Fruit fly (Drosophila melanogaster) whole organism, pupa: Measurements from ENCODE around the gene Mrtf.

Source experiments
- CG10348 ChIP-seq: fragments of 200-800 bp; sonication (Bioruptor generic); IDR thresholded peaks from 2 replicates; pipeline ENCODE4 v1.3.6; 2022; ENCODE audit warnings: missing biosample characterization, missing genetic modification characterization
- CG12605 ChIP-seq: fragments of 200-800 bp; sonication (Bioruptor generic); IDR thresholded peaks from 2 replicates; pipeline ENCODE4 v1.3.6; 2022; ENCODE audit warnings: missing biosample characterization, missing genetic modification characterization
- CG13204 ChIP-seq: fragments of 200-800 bp; sonication (Bioruptor generic); optimal IDR thresholded peaks from 2 replicates; lab custom pipeline; 2018; ENCODE audit warnings: missing biosample characterization, mild to moderate bottlenecking, missing genetic modification characterization, moderate library complexity
- CG14655 ChIP-seq: fragments of 200-800 bp; sonication (Bioruptor generic); optimal IDR thresholded peaks from 3 replicates; lab custom pipeline; 2017; ENCODE audit warnings: mild to moderate bottlenecking, missing biosample characterization, missing genetic modification reagents, missing genetic modification characterization
- CG15710 ChIP-seq: fragments of 200-800 bp; sonication (Bioruptor generic); optimal IDR thresholded peaks from 2 replicates; lab custom pipeline; 2018; ENCODE audit warnings: missing biosample characterization, mild to moderate bottlenecking, missing genetic modification characterization, moderate library complexity
- CG17806 ChIP-seq: fragments of 200-800 bp; sonication (Bioruptor generic); optimal IDR thresholded peaks from 2 replicates; lab custom pipeline; 2018; ENCODE audit warnings: missing biosample characterization, mild to moderate bottlenecking, missing genetic modification characterization, moderate library complexity
- CG32121 ChIP-seq: fragments of 200-800 bp; sonication (Bioruptor generic); IDR thresholded peaks from 2 replicates; pipeline ENCODE4 v1.3.6; 2022; ENCODE audit warnings: missing biosample characterization, missing genetic modification characterization
- CG34367 ChIP-seq: fragments of 200-800 bp; sonication (Bioruptor generic); optimal IDR thresholded peaks from 2 replicates; lab custom pipeline; 2018; ENCODE audit warnings: missing biosample characterization, mild to moderate bottlenecking, missing genetic modification characterization
- CG4496 ChIP-seq: fragments of 200-800 bp; sonication (Bioruptor generic); IDR thresholded peaks from 3 replicates; pipeline ENCODE4 v1.3.6; 2022; ENCODE audit warnings: missing biosample characterization, missing genetic modification characterization
- CG8159 ChIP-seq: fragments of 200-800 bp; sonication (Bioruptor generic); optimal IDR thresholded peaks from 3 replicates; lab custom pipeline; 2018; ENCODE audit warnings: missing biosample characterization, mild to moderate bottlenecking, missing genetic modification characterization, moderate library complexity
- CG8301 ChIP-seq: fragments of 200-800 bp; sonication (Bioruptor generic); optimal IDR thresholded peaks from 2 replicates; lab custom pipeline; 2018; ENCODE audit warnings: missing biosample characterization, mild to moderate bottlenecking, missing genetic modification characterization
- CG9948 ChIP-seq: fragments of 200-800 bp; sonication (Bioruptor generic); optimal IDR thresholded peaks from 2 replicates; lab custom pipeline; 2018; ENCODE audit warnings: missing biosample characterization, mild to moderate bottlenecking, missing genetic modification characterization, moderate library complexity
- D1 ChIP-seq: fragments of 200-800 bp; sonication (Bioruptor generic); optimal IDR thresholded peaks from 2 replicates; lab custom pipeline; 2018; ENCODE audit warnings: missing biosample characterization, mild to moderate bottlenecking, missing genetic modification characterization, moderate library complexity
- EcR ChIP-seq: fragments of 200-800 bp; sonication (Bioruptor generic); optimal IDR thresholded peaks from 3 replicates; lab custom pipeline; 2019; ENCODE audit warnings: missing biosample characterization, missing genetic modification characterization, mild to moderate bottlenecking, moderate library complexity, missing genetic modification reagents
- Ets98B ChIP-seq: fragments of 200-800 bp; sonication (Bioruptor generic); IDR thresholded peaks from 2 replicates; pipeline ENCODE4 v1.3.6; 2022; ENCODE audit warnings: missing biosample characterization, missing genetic modification characterization
- Pif1A ChIP-seq: fragments of 200-800 bp; sonication (Bioruptor generic); optimal IDR thresholded peaks from 3 replicates; lab custom pipeline; 2016; ENCODE audit warnings: missing biosample characterization, missing genetic modification characterization
- Pif1B ChIP-seq: fragments of 200-800 bp; sonication (Bioruptor generic); optimal IDR thresholded peaks from 3 replicates; lab custom pipeline; 2016; ENCODE audit warnings: missing biosample characterization, missing genetic modification characterization
- Snoo ChIP-seq: fragments of 200-800 bp; sonication (Bioruptor generic); optimal IDR thresholded peaks from 3 replicates; lab custom pipeline; 2017; ENCODE audit warnings: missing biosample characterization, mild to moderate bottlenecking, missing genetic modification characterization, inconsistent platforms
- fd96Ca ChIP-seq: fragments of 200-800 bp; sonication (Bioruptor generic); IDR thresholded peaks from 3 replicates; pipeline ENCODE4 v1.3.6; 2022; ENCODE audit warnings: missing biosample characterization, missing genetic modification characterization
- gl ChIP-seq: fragments of 200-800 bp; sonication (Bioruptor generic); optimal IDR thresholded peaks from 2 replicates; lab custom pipeline; 2018; ENCODE audit warnings: missing biosample characterization, mild to moderate bottlenecking, missing genetic modification characterization
- rn ChIP-seq: fragments of 200-800 bp; sonication (Bioruptor generic); IDR thresholded peaks from 2 replicates; pipeline ENCODE4 v1.3.6; 2022; ENCODE audit warnings: missing biosample characterization, missing genetic modification characterization

The Mrtf gene

DNA sequence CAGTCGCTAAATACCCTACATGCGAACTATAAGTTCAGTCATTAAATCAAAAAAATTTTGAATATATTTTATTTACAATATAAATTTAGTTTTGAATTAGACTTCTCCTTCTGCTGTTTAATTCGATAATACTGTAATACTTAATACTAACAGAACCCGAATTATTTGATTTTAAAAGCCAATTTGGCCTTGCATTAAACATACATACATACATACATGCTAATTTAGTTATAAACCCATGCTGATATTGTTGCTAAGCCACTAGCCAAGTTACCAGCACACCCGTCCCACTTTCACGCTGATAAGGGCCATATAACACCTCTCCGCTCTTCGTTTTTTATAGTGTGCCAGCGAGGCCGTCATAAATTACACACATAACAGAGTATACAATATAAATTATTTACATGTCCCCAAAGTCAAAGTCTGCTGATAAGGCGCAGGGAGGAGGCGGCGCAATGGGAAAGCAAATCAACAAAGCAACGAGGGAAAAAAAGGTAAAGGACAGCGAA, 32.8 kb upstream of the Mrtf start:
- peak; percentile 18 for TF ChIP-seq CG9948 (tag; lab: Kevin White, UChicago)
- peak; percentile 73 for TF ChIP-seq Ets98B (GFP tag; lab: Robert Waterston, UW)
- peak; percentile 33 for TF ChIP-seq CG15710
- TF ChIP-seq CG10348 (GFP tag; lab: Robert Waterston, UW), result no peak
- peak; percentile 72 for TF ChIP-seq CG8159 (tag; lab: Kevin White, UChicago)
- no peak for TF ChIP-seq rn (GFP tag; lab: Robert Waterston, UW)
- peak; percentile 83 for TF ChIP-seq CG4496 (GFP tag; lab: Robert Waterston, UW)
- TF ChIP-seq CG8301 (tag; lab: Kevin White, UChicago), result peak; percentile 20
- TF ChIP-seq CG13204 (GFP tag; lab: Kevin White, UChicago), result peak; percentile 59
- peak; percentile 7 for TF ChIP-seq CG17806 (tag; lab: Kevin White, UChicago)
- peak; percentile 22 for TF ChIP-seq CG34367 (tag; lab: Kevin White, UChicago)
- no peak for TF ChIP-seq EcR (GFP tag; lab: Kevin White, UChicago)
- TF ChIP-seq CG14655 (GFP tag; lab: Kevin White, UChicago), result peak; percentile 63
- peak; percentile 72; the same call in 1 of the 2 replicates for TF ChIP-seq CG12605 (GFP tag; lab: Robert Waterston, UW)
- TF ChIP-seq Pif1B (GFP tag; lab: Kevin White, UChicago), result peak; percentile 28
- TF ChIP-seq CG32121 (GFP tag; lab: Robert Waterston, UW), result peak; percentile 50
- peak; percentile 78 for TF ChIP-seq gl (tag; lab: Kevin White, UChicago)
- TF ChIP-seq Pif1A, result peak; percentile 45
- TF ChIP-seq Snoo (tag; lab: Kevin White, UChicago), result peak; percentile 59
- peak; percentile 79; the same call in 2 of the 3 replicates for TF ChIP-seq fd96Ca
- no peak for TF ChIP-seq D1 (tag; lab: Kevin White, UChicago)

DNA sequence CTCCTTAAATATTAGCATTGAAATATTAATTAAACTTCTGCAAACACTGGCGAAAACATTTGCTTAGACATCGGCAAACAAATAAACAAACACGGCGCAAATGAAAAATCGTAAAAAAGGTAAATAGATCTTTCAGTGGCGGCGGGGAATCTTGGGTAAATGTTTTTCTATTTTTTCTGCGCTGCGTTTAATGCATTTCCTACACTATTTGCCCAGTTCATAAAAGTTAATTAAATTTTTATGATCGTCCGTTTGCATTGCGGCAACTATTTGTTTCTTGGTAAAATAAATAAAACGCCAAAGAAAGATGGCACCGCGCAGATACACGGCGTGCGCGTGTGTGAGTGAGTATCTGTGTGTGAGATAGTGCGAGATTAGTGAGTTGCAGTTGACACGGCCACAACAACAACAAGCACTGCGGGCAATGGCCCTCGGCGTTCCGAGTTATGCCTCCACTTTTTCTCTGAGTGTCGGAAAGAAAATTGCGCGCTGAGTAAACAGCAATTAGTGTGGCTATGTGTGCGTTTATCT, 32.2 kb upstream of the Mrtf start:
- TF ChIP-seq Ets98B (GFP tag; lab: Robert Waterston, UW) (peak; percentile 62), CG15710 (no peak), Pif1B (GFP tag; lab: Kevin White, UChicago) (no peak), CG4496 (GFP tag; lab: Robert Waterston, UW) (peak; percentile 70), CG10348 (GFP tag; lab: Robert Waterston, UW) (no peak), CG12605 (GFP tag; lab: Robert Waterston, UW) (peak; percentile 45; the same call in 1 of the 2 replicates), CG14655 (GFP tag; lab: Kevin White, UChicago) (peak; percentile 2), EcR (GFP tag; lab: Kevin White, UChicago) (peak; percentile 88), CG8159 (tag; lab: Kevin White, UChicago) (no peak), CG17806 (tag; lab: Kevin White, UChicago) (no peak), gl (tag; lab: Kevin White, UChicago) (no peak), CG8301 (tag; lab: Kevin White, UChicago) (no peak), CG34367 (tag; lab: Kevin White, UChicago) (no peak), CG9948 (tag; lab: Kevin White, UChicago) (no peak), D1 (tag; lab: Kevin White, UChicago) (no peak), CG13204 (GFP tag; lab: Kevin White, UChicago) (peak; percentile 13), rn (GFP tag; lab: Robert Waterston, UW) (no peak), Pif1A (no peak), Snoo (tag; lab: Kevin White, UChicago) (no peak), fd96Ca (peak; percentile 69), CG32121 (GFP tag; lab: Robert Waterston, UW) (peak; percentile 40)
- TF ChIP-seq, all 21 proteins: peak for 8

DNA sequence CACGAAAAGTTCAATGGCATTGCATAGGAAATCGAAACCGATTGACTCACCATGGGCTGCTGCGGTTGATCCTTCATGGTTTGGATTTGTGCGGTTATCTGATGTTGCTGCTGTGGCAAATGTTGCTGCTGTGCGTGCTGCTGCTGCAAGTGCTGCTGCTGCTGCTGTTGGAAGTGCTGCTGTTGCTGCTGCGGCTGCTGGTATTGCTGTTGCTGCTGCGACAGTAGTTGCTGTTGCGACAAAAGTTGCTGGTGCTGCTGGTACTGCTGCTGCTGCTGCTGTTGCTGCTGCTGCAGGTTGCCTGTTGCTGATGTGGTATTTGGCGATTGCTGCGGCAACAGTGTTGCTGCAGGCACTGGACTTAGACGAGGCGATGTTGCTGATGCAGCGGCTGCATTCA, 29.9 kb upstream of the Mrtf start:
- TF ChIP-seq Ets98B (GFP tag; lab: Robert Waterston, UW), result 0 out of 2 replicates have a peak, but pooled peaks have one; percentile 10
- no peak for TF ChIP-seq CG8159 (tag; lab: Kevin White, UChicago)
- no peak for TF ChIP-seq fd96Ca
- TF ChIP-seq CG17806 (tag; lab: Kevin White, UChicago), result no peak
- no peak for TF ChIP-seq CG9948 (tag; lab: Kevin White, UChicago)
- TF ChIP-seq CG4496 (GFP tag; lab: Robert Waterston, UW), result 0 out of 3 replicates have a peak, but pooled peaks have one; percentile 37
- no peak for TF ChIP-seq rn (GFP tag; lab: Robert Waterston, UW)
- TF ChIP-seq CG8301 (tag; lab: Kevin White, UChicago), result no peak
- no peak for TF ChIP-seq CG14655 (GFP tag; lab: Kevin White, UChicago)
- no peak for TF ChIP-seq gl (tag; lab: Kevin White, UChicago)
- TF ChIP-seq D1 (tag; lab: Kevin White, UChicago), result no peak
- TF ChIP-seq Snoo (tag; lab: Kevin White, UChicago), result no peak
- TF ChIP-seq CG10348 (GFP tag; lab: Robert Waterston, UW), result no peak
- no peak for TF ChIP-seq CG34367 (tag; lab: Kevin White, UChicago)
- 0 out of 2 replicates have a peak, but pooled peaks have one; percentile 18 for TF ChIP-seq CG12605 (GFP tag; lab: Robert Waterston, UW)
- TF ChIP-seq CG15710, result no peak

DNA sequence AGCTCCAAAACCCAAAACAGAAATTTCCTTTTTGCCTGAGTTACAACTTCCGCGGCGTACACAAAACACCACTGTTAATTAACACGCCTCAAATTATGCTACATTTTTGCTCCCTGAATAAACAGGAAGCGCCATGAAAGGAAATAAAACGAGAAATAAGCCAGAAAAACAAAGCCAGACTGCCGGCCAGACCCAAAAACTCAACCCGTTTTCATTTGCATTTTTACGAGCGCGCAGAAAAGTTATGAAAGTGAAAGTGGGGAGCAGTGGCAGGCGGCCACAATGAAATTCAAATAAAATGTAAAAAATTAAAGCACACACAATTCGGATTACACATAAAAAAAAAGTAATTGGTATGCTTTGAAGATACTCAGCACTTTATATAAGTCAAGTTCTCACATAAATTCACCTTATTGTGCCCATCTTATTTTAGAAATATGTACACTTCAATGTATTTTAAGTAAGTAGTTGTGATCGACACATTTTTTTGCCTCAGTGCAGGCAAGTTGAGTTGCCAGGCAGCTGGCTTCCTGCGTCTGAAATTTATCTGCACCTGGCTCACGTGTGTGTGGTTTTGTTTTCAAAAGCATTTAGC, 29.1 kb upstream of the Mrtf start:
- peak; percentile 53; the same call in 1 of the 2 replicates for TF ChIP-seq CG12605 (GFP tag; lab: Robert Waterston, UW)
- TF ChIP-seq fd96Ca, result peak; percentile 59; the same call in 1 of the 3 replicates
- TF ChIP-seq CG14655 (GFP tag; lab: Kevin White, UChicago), result no peak
- 0 out of 2 replicates have a peak, but pooled peaks have one; percentile 25 for TF ChIP-seq CG10348 (GFP tag; lab: Robert Waterston, UW)
- TF ChIP-seq EcR (GFP tag; lab: Kevin White, UChicago), result no peak
- peak; percentile 82 for TF ChIP-seq Ets98B (GFP tag; lab: Robert Waterston, UW)
- peak; percentile 68 for TF ChIP-seq rn (GFP tag; lab: Robert Waterston, UW)
- TF ChIP-seq Pif1A, result no peak
- peak; percentile 91 for TF ChIP-seq CG4496 (GFP tag; lab: Robert Waterston, UW)
- peak; percentile 22 for TF ChIP-seq CG15710
- TF ChIP-seq CG32121 (GFP tag; lab: Robert Waterston, UW), result peak; percentile 82; the same call in 1 of the 2 replicates
